Worm (Caenorhabditis elegans) whole organism, late embryonic: ENCODE measurements around the gene srh-288.

Experiments used
- ahr-1 ChIP-seq: sonication (generic microtip); optimal IDR thresholded peaks from 2 replicates; lab custom pipeline; 2016; ENCODE audit warnings: missing genetic modification characterization, missing compliant biosample characterization
- ama-1 ChIP-seq: fragments of 150-350 bp; optimal IDR thresholded peaks from 2 replicates; lab custom pipeline; 2014
- fkh-10 ChIP-seq: fragments of 150-350 bp; optimal IDR thresholded peaks from 2 replicates; lab custom pipeline; 2014; ENCODE audit warnings: missing biosample characterization, missing genetic modification reagents, missing genetic modification characterization
- hlh-6 ChIP-seq: sonication (generic microtip); optimal IDR thresholded peaks from 2 replicates; lab custom pipeline; 2016; ENCODE audit warnings: missing genotype, missing genetic modification characterization, missing compliant biosample characterization
- pha-2 ChIP-seq: sonication (generic microtip); optimal IDR thresholded peaks from 2 replicates; lab custom pipeline; 2017; ENCODE audit warnings: mild to moderate bottlenecking, missing genetic modification characterization, missing compliant biosample characterization
- zip-5 ChIP-seq: sonication (generic microtip); optimal IDR thresholded peaks from 2 replicates; lab custom pipeline; 2016; ENCODE audit warnings: missing genetic modification characterization, missing compliant biosample characterization

DNA sequence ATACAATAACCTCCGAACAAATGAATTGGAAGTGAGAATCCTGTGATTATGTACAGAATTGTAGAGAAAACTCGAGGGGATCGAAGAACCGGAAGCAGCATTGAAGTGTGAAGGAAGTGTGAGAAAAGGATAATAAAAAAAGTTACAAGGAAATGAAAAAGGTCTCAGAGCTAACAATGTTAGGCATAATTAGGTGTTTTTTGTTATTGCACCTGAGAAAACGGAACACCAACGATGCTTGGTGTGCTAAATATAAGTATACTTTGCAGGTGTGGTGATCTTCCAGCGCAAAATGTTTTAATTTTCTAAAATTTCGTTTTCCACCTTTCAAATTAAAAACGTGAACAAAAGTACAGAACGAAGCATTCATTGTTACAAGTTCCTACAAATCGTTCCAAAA lies 48.6 kb upstream of the srh-288 start, which contains the start of gene srh-286:
- TF ChIP-seq hlh-6 (no peak), ahr-1 (no peak), fkh-10 (GFP tag; lab: Kevin White, UChicago) (no peak), zip-5 (tag; lab: Kevin White, UChicago) (no peak), ama-1 (lab: Kevin White, UChicago) (no peak), pha-2 (tag; lab: Kevin White, UChicago) (no peak)
